Worm (Caenorhabditis elegans) whole organism, late embryonic: ENCODE measurements around the gene W07E11.1.

ENCODE experiments used
- ceh-2 ChIP-seq: sonication (generic microtip); optimal IDR thresholded peaks from 2 replicates; lab custom pipeline; 2016; ENCODE audit warnings: missing genotype, missing genetic modification characterization, missing compliant biosample characterization
- ceh-45 ChIP-seq: fragments of 200-800 bp; sonication (Bioruptor generic); IDR thresholded peaks from 2 replicates; pipeline ENCODE4 v1.3.6; 2022; ENCODE audit warnings: missing genetic modification reagents, missing genetic modification characterization, missing compliant biosample characterization
- nfya-1 ChIP-seq: sonication (generic microtip); optimal IDR thresholded peaks from 2 replicates; lab custom pipeline; 2017; ENCODE audit warnings: missing genetic modification characterization, mild to moderate bottlenecking, missing compliant biosample characterization, antibody characterized with exemption, moderate library complexity
- pat-9 ChIP-seq: fragments of 200-800 bp; sonication (Bioruptor generic); optimal IDR thresholded peaks from 2 replicates; lab custom pipeline; 2018; ENCODE audit warnings: mild to moderate bottlenecking, missing genetic modification characterization, moderate library complexity, missing compliant biosample characterization

- TF ChIP-seq ceh-45 (GFP tag; lab: Robert Waterston, UW) (no peak), nfya-1 (tag; lab: Kevin White, UChicago) (no peak), ceh-2 (tag; lab: Kevin White, UChicago) (no peak), pat-9 (tag; lab: Kevin White, UChicago) (no peak)
Measured at ce11 chrX:10053742-10054409, 30.5 kb upstream of the W07E11.1 start, which contains the start of gene cbs-1.
